Worm (Caenorhabditis elegans) whole organism, L1 larva: ENCODE measurements around the gene txt-10.

Source experiments
- aha-1 ChIP-seq: fragments of 150-350 bp; optimal IDR thresholded peaks from 2 replicates; lab custom pipeline; 2014; ENCODE audit warnings: missing biosample characterization, missing genetic modification characterization
- ama-1 ChIP-seq: fragments of 150-350 bp; optimal IDR thresholded peaks from 2 replicates; lab custom pipeline; 2014
- lin-15B ChIP-seq: fragments of 150-350 bp; sonication (generic microtip); optimal IDR thresholded peaks from 3 replicates; lab custom pipeline; 2014; ENCODE audit warnings: missing biosample characterization, missing genetic modification characterization
- mef-2 ChIP-seq: fragments of 150-350 bp; optimal IDR thresholded peaks from 2 replicates; lab custom pipeline; 2014; ENCODE audit warnings: missing biosample characterization, missing genetic modification characterization
- nhr-11 ChIP-seq: fragments of 150-350 bp; optimal IDR thresholded peaks from 2 replicates; lab custom pipeline; 2014; ENCODE audit warnings: missing biosample characterization, missing genetic modification characterization
- nhr-237 ChIP-seq: fragments of 150-350 bp; optimal IDR thresholded peaks from 2 replicates; lab custom pipeline; 2014; ENCODE audit warnings: missing biosample characterization, missing genetic modification characterization
- nhr-77 ChIP-seq: fragments of 150-350 bp; optimal IDR thresholded peaks from 2 replicates; lab custom pipeline; 2014; ENCODE audit warnings: missing biosample characterization, missing genetic modification characterization
- nhr-85 ChIP-seq: sonication (generic microtip); peaks from one replicate; lab custom pipeline; 2016; ENCODE audit warnings: missing genetic modification characterization, inconsistent platforms, missing compliant biosample characterization
- skn-1 ChIP-seq: fragments of 150-350 bp; optimal IDR thresholded peaks from 2 replicates; lab custom pipeline; 2014; ENCODE audit warnings: missing biosample characterization, missing genetic modification characterization
- swsn-7 ChIP-seq: sonication (generic microtip); optimal IDR thresholded peaks from 2 replicates; lab custom pipeline; 2016; ENCODE audit warnings: missing genetic modification characterization, missing compliant biosample characterization

DNA sequence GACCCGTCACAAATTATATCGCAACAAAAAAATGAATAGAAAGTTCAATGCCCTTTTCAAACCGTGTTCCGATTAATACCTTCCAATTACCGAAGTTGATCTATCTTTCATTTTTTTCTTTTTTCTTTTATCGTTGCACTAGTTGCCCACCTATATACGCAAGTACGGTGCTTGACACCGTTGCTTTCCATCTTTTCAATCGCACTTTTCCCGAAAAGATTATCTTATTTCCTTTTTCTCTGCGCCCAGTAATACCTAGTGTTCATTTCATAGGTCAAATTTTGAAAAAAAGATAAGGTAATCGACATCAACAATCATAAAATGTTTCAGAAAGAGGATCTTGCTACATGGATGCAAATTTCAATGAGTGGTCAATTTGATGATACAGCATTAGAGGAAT is 3.0 kb downstream of the txt-10 start:
- no peak for TF ChIP-seq nhr-237 (tag; lab: Kevin White, UChicago)
- TF ChIP-seq skn-1 = no peak
- no peak for TF ChIP-seq aha-1 (tag; lab: Kevin White, UChicago)
- TF ChIP-seq ama-1 (lab: Kevin White, UChicago) = no peak
- TF ChIP-seq mef-2 (tag; lab: Kevin White, UChicago) = no peak
- no peak for TF ChIP-seq nhr-77 (tag; lab: Kevin White, UChicago)
- no peak for TF ChIP-seq swsn-7 (tag; lab: Kevin White, UChicago)
- TF ChIP-seq lin-15B (tag; lab: Kevin White, UChicago) = no peak
- no peak for TF ChIP-seq nhr-11 (tag; lab: Kevin White, UChicago)
- TF ChIP-seq nhr-85 (tag; lab: Kevin White, UChicago) = no peak
